Worm (Caenorhabditis elegans): ENCODE measurements around the gene dnj-9.

DNA sequence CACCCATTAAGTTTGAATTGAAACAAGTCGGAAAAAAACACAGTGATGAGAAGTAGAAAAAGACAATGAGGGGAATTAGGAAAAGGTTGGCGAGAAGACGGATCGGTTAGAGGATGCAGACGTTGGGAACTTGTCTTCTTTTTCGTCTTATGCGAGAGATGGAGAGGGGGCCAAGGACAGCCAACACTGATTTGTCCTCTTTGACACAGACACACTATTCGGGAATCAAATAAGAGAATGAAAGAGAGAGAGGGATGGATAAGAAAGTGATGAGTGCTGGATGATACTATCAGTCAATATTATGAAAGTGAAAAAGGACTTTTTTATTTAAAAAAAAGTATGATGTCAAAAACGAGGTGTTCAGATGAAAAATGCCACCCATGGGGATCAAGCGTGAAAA lies 30.1 kb upstream of the dnj-9 start, which contains the start of gene lact-5:
- TF ChIP-seq Y55F3AM.14 (GFP tag; optimal IDR thresholded peaks at IDR 0.05) (no peak), mdl-1 (tag; optimal IDR thresholded peaks at IDR 0.05) (no peak), fos-1 (tag; optimal IDR thresholded peaks at IDR 0.05) (peak; percentile 37), lin-39 (tag; optimal IDR thresholded peaks at IDR 0.05) (no peak), elt-1 (tag; optimal IDR thresholded peaks at IDR 0.05) (no peak), unc-55 (GFP tag; optimal IDR thresholded peaks at IDR 0.05) (no peak), ZK546.5 (tag; optimal IDR thresholded peaks at IDR 0.05) (no peak)
